Worm (Caenorhabditis elegans): ENCODE measurements around the gene obr-2.

ce11 chrV:15020732-15021131 lies 6.7 kb upstream of the obr-2 start, which contains the start of gene F14H8.5:
- TF ChIP-seq hrde-1 (tag; optimal IDR thresholded peaks at IDR 0.05; ENCODE audit: borderline replicate concordance), result no peak
- no peak for TF ChIP-seq lin-54 (GFP tag; optimal IDR thresholded peaks at IDR 0.05)
- no peak for TF ChIP-seq snpc-4 (GFP tag; optimal IDR thresholded peaks at IDR 0.05)
- no peak for TF ChIP-seq snpc-4 (tag; optimal IDR thresholded peaks at IDR 0.05)
- no peak for TF ChIP-seq mcd-1 (GFP tag; IDR thresholded peaks at IDR 0.05)
- TF ChIP-seq K12H6.12 (tag; optimal IDR thresholded peaks at IDR 0.05), result no peak
- no peak for TF ChIP-seq lin-40 (tag; optimal IDR thresholded peaks at IDR 0.05)
- TF ChIP-seq sea-2 (GFP tag; IDR thresholded peaks at IDR 0.05), result no peak
- no peak for TF ChIP-seq ceh-100 (GFP tag; IDR thresholded peaks at IDR 0.05)
- no peak for TF ChIP-seq ets-4 (GFP tag; optimal IDR thresholded peaks at IDR 0.05)
- TF ChIP-seq ceh-79 (tag; optimal IDR thresholded peaks at IDR 0.05), result no peak
